Fruit fly (Drosophila melanogaster) whole organism, wandering third instar larva: ENCODE data around the gene Cyp4d8.
A peak's percentile ranks its signal among the peaks of the same experiment; 100 is the strongest.
"Not testable (repeated sequence)": the region's sequence is repeated elsewhere in the genome, so short reads cannot be mapped to it uniquely, and the experiment has no call there.

Experiments used
- Abd-B ChIP-seq: fragments of >200 bp; optimal IDR thresholded peaks from 2 replicates; lab custom pipeline; 2017; ENCODE audit warnings: missing biosample characterization, missing genetic modification characterization
- CG32264 ChIP-seq: fragments of 200-800 bp; sonication (Bioruptor generic); optimal IDR thresholded peaks from 2 replicates; lab custom pipeline; 2016; ENCODE audit warnings: missing biosample characterization, missing genetic modification characterization
- CG9705 ChIP-seq: fragments of 200-800 bp; sonication (Bioruptor generic); optimal IDR thresholded peaks from 2 replicates; lab custom pipeline; 2018; ENCODE audit warnings: missing biosample characterization, mild to moderate bottlenecking, missing genetic modification characterization
- Dfd ChIP-seq: fragments of >200 bp; optimal IDR thresholded peaks from 2 replicates; lab custom pipeline; 2017; ENCODE audit warnings: missing biosample characterization, missing genetic modification characterization
- Dif ChIP-seq: fragments of 200-275, 200-300 bp; sonication (Bioruptor generic); optimal IDR thresholded peaks from 2 replicates; lab custom pipeline; 2018; ENCODE audit warnings: missing biosample characterization, missing genetic modification characterization; ENCODE audit not compliant: partially characterized antibody
- GATAd ChIP-seq: sonication (Bioruptor generic); optimal IDR thresholded peaks from 2 replicates; lab custom pipeline; 2016; ENCODE audit warnings: missing biosample characterization, missing genetic modification characterization
- HLH106 ChIP-seq: fragments of 200-800 bp; optimal IDR thresholded peaks from 3 replicates; lab custom pipeline; 2019; ENCODE audit warnings: missing biosample characterization, mild to moderate bottlenecking, missing genetic modification characterization, moderate library complexity
- Hr78 ChIP-seq: fragments of >200 bp; optimal IDR thresholded peaks from 2 replicates; lab custom pipeline; 2017; ENCODE audit warnings: missing biosample characterization, missing genetic modification characterization
- Hr83 ChIP-seq: fragments of 200-300 bp; sonication (Bioruptor generic); optimal IDR thresholded peaks from 2 replicates; lab custom pipeline; 2016; ENCODE audit warnings: missing biosample characterization, mild to moderate bottlenecking, missing genetic modification characterization, moderate library complexity; ENCODE audit not compliant: poor library complexity, severe bottlenecking
- Myc ChIP-seq: fragments of >200 bp; optimal IDR thresholded peaks from 2 replicates; lab custom pipeline; 2017
- OdsH ChIP-seq: fragments of 200-800 bp; sonication (Bioruptor generic); optimal IDR thresholded peaks from 2 replicates; lab custom pipeline; 2016; ENCODE audit warnings: missing biosample characterization, mild to moderate bottlenecking, missing genetic modification characterization
- Rel ChIP-seq, 2 experiments: fragments of 200-800 bp; sonication (Bioruptor generic) in 1 of 2; optimal IDR thresholded peaks; 2 replicates in 1 of 2; 3 replicates in 1 of 2; lab custom pipeline; 2016 to 2019; ENCODE audit warnings: mild to moderate bottlenecking in 2 of 2, missing biosample characterization in 2 of 2, missing genetic modification characterization in 2 of 2, moderate library complexity in 1 of 2
- Sp1 ChIP-seq: fragments of 200-800 bp; sonication (Bioruptor generic); optimal IDR thresholded peaks from 3 replicates; lab custom pipeline; 2019; ENCODE audit warnings: missing biosample characterization, mild to moderate bottlenecking, missing genetic modification characterization, moderate library complexity
- Vsx2 ChIP-seq: fragments of 200-300, 225-300 bp; sonication (Bioruptor generic); optimal IDR thresholded peaks from 2 replicates; lab custom pipeline; 2018; ENCODE audit warnings: missing biosample characterization, missing genetic modification characterization; ENCODE audit not compliant: partially characterized antibody
- br ChIP-seq: fragments of 200-800 bp; sonication (Bioruptor generic); optimal IDR thresholded peaks from 2 replicates; lab custom pipeline; 2016; ENCODE audit warnings: missing biosample characterization, missing genetic modification characterization
- brk ChIP-seq: fragments of 200-800 bp; sonication (Bioruptor generic); optimal IDR thresholded peaks from 2 replicates; lab custom pipeline; 2016; ENCODE audit warnings: missing biosample characterization, mild to moderate bottlenecking, missing genetic modification characterization
- dl ChIP-seq, 2 experiments: fragments of 175-275, 200-275 bp in 1 of 2; fragments of 200-275 bp in 1 of 2; sonication (Bioruptor generic); optimal IDR thresholded peaks; lab custom pipeline; 2018; ENCODE audit warnings: mild to moderate bottlenecking in 2 of 2, missing biosample characterization in 2 of 2, missing genetic modification characterization in 2 of 2, moderate library complexity in 2 of 2; ENCODE audit not compliant: partially characterized antibody in 2 of 2, insufficient read depth in 1 of 2
- dmrt93B ChIP-seq: fragments of 200-800 bp; sonication (Bioruptor generic); optimal IDR thresholded peaks from 2 replicates; lab custom pipeline; 2018; ENCODE audit warnings: missing biosample characterization, mild to moderate bottlenecking, missing genetic modification characterization
- foxo ChIP-seq, 2 experiments: fragments of 200-800 bp; sonication (Bioruptor generic); optimal IDR thresholded peaks; 2 replicates in 1 of 2; 3 replicates in 1 of 2; lab custom pipeline; 2016 to 2017; ENCODE audit warnings: missing biosample characterization in 2 of 2, missing genetic modification characterization in 2 of 2
- fru ChIP-seq: fragments of 200-800 bp; sonication (Bioruptor generic); optimal IDR thresholded peaks from 3 replicates; lab custom pipeline; 2016; ENCODE audit warnings: missing biosample characterization, mild to moderate bottlenecking, missing genetic modification characterization
- h ChIP-seq: fragments of 200-800 bp; sonication (Bioruptor generic); optimal IDR thresholded peaks from 3 replicates; lab custom pipeline; 2016; ENCODE audit warnings: missing biosample characterization, mild to moderate bottlenecking, missing genetic modification characterization
- jim ChIP-seq: fragments of 175-275, 200-325 bp; sonication (Bioruptor generic); optimal IDR thresholded peaks from 2 replicates; lab custom pipeline; 2016; ENCODE audit warnings: missing biosample characterization, mild to moderate bottlenecking, missing genetic modification characterization
- lola ChIP-seq: fragments of >200 bp; optimal IDR thresholded peaks from 2 replicates; lab custom pipeline; 2017; ENCODE audit warnings: missing biosample characterization, missing genetic modification characterization
- psq ChIP-seq: fragments of 200-800 bp; sonication (Bioruptor generic); optimal IDR thresholded peaks from 3 replicates; lab custom pipeline; 2017; ENCODE audit warnings: missing biosample characterization, mild to moderate bottlenecking, missing genetic modification characterization, moderate library complexity
- rgr ChIP-seq: fragments of 200-800 bp; sonication (Bioruptor generic); optimal IDR thresholded peaks from 3 replicates; lab custom pipeline; 2016; ENCODE audit warnings: missing biosample characterization, mild to moderate bottlenecking, missing genetic modification characterization
- sage ChIP-seq: fragments of 200-800 bp; sonication (Bioruptor generic); optimal IDR thresholded peaks from 2 replicates; lab custom pipeline; 2016; ENCODE audit warnings: missing biosample characterization, mild to moderate bottlenecking, missing genetic modification characterization
- sv ChIP-seq: fragments of 200-800 bp; sonication (Bioruptor generic); optimal IDR thresholded peaks from 3 replicates; lab custom pipeline; 2016; ENCODE audit warnings: missing biosample characterization, missing genetic modification characterization
- woc ChIP-seq: sonication (Bioruptor generic); optimal IDR thresholded peaks from 2 replicates; lab custom pipeline; 2016; ENCODE audit warnings: missing biosample characterization, mild to moderate bottlenecking, missing genetic modification characterization

Cyp4d8 gene

dm6 chr3L:7519219-7519618, 23.2 kb upstream of the Cyp4d8 start:
- TF ChIP-seq h (GFP tag; lab: Kevin White, UChicago) (no peak), Rel (GFP tag; optimal IDR thresholded peaks at IDR 0.05; lab: Kevin White, UChicago) (no peak), Rel (tag; optimal IDR thresholded peaks at IDR 0.05; lab: Kevin White, UChicago) (peak; percentile 33), Hr83 (GFP tag; lab: Kevin White, UChicago) (no peak), fru (no peak)

dm6 chr3L:7518351-7519102, 22.5 kb upstream of the Cyp4d8 start, which contains the start of gene ltl:
TSS of gene ltl (plus strand) at chr3L:7518997.
- TF ChIP-seq dmrt93B (no peak), CG9705 (GFP tag; lab: Kevin White, UChicago) (no peak), Dfd (GFP tag; lab: Kevin White, UChicago) (peak; percentile 91), OdsH (GFP tag; lab: Kevin White, UChicago) (no peak), Vsx2 (GFP tag; lab: Kevin White, UChicago) (peak; percentile 20)

dm6 chr3L:7510414-7511384, 14.7 kb upstream of the Cyp4d8 start, which contains the start of gene CG7546:
TSS of gene CG7546 (plus strand) at chr3L:7510986.
- TF ChIP-seq Rel (GFP tag; optimal IDR thresholded peaks at IDR 0.05; lab: Kevin White, UChicago) (no peak), Rel (tag; optimal IDR thresholded peaks at IDR 0.05; lab: Kevin White, UChicago) (peak; percentile 66), rgr (GFP tag; lab: Kevin White, UChicago) (peak; percentile 58), Sp1 (peak; percentile 31), brk (GFP tag; lab: Kevin White, UChicago) (no peak), woc (peak; percentile 57), lola (GFP tag; lab: Kevin White, UChicago) (no peak), fru (peak; percentile 17), CG9705 (GFP tag; lab: Kevin White, UChicago) (peak; percentile 5), Abd-B (GFP tag; lab: Kevin White, UChicago) (no peak), Dif (no peak), foxo (GFP tag; optimal IDR thresholded peaks at IDR 0.05; lab: Kevin White, UChicago) (peak in 1 of 2 experiments; percentile 59), HLH106 (tag; lab: Kevin White, UChicago) (peak; percentile 50), dl (GFP tag; optimal IDR thresholded peaks at IDR 0.05; lab: Kevin White, UChicago; ENCODE audit: insufficient read depth in 1 of 2, partially characterized antibody in 2 of 2) (no peak), sv (GFP tag; lab: Kevin White, UChicago) (peak; percentile 3), OdsH (GFP tag; lab: Kevin White, UChicago) (peak; percentile 14), Myc (peak; percentile 96), psq (GFP tag; lab: Kevin White, UChicago) (peak; percentile 56), br (GFP tag; lab: Kevin White, UChicago) (no peak)

dm6 chr3L:7506117-7506516, 10.1 kb upstream of the Cyp4d8 start, which contains the start of gene CG7548:
TSS of gene CG7548 (minus strand) at chr3L:7506217.
- no peak for TF ChIP-seq woc
- TF ChIP-seq dmrt93B, result no peak
- TF ChIP-seq OdsH (GFP tag; lab: Kevin White, UChicago), result no peak
- TF ChIP-seq Myc, result no peak
- no peak for TF ChIP-seq Hr78 (GFP tag; lab: Kevin White, UChicago)
- TF ChIP-seq lola (GFP tag; lab: Kevin White, UChicago), result no peak
- TF ChIP-seq CG32264 (GFP tag; lab: Kevin White, UChicago), result no peak
- no peak for TF ChIP-seq jim
- TF ChIP-seq, all 38 proteins: peak for 0

dm6 chr3L:7498731-7499130, 2.7 kb upstream of the Cyp4d8 start, which contains the start of gene CG8539:
TSS of gene CG8539 (minus strand) at chr3L:7498831.
- TF ChIP-seq sage; GATAd (GFP tag; lab: Kevin White, UChicago); rgr (GFP tag; lab: Kevin White, UChicago): not testable (repeated sequence)
- TF ChIP-seq, all 38 proteins: peak for 0; not testable (repeated sequence) for 38
